Fruit fly (Drosophila melanogaster) whole organism, embryonic: ENCODE measurements around the gene wit.

ENCODE experiments used
- Ada2b ChIP-seq: fragments of 200-800 bp; sonication (Bioruptor generic); IDR thresholded peaks from 2 replicates; pipeline ENCODE4 v1.3.6; 2022; ENCODE audit warnings: missing biosample characterization, missing genetic modification characterization
- Antp ChIP-seq: fragments of 200-800 bp; sonication (Bioruptor generic); optimal IDR thresholded peaks from 3 replicates; lab custom pipeline; 2016; ENCODE audit warnings: missing biosample characterization, missing genetic modification characterization
- C15 ChIP-seq: fragments of 200-800 bp; sonication (Bioruptor generic); IDR thresholded peaks from 3 replicates; pipeline ENCODE4 v1.3.6; 2022; ENCODE audit warnings: missing biosample characterization, missing genetic modification characterization
- CG10267 ChIP-seq: fragments of 200-800 bp; sonication (Bioruptor generic); optimal IDR thresholded peaks from 2 replicates; lab custom pipeline; 2018; ENCODE audit warnings: missing biosample characterization, mild to moderate bottlenecking, missing genetic modification characterization, moderate library complexity
- CG10274 ChIP-seq: fragments of 200-800 bp; sonication (Bioruptor generic); optimal IDR thresholded peaks from 3 replicates; lab custom pipeline; 2017; ENCODE audit warnings: missing biosample characterization, mild to moderate bottlenecking, missing genetic modification characterization
- CG10979 ChIP-seq: fragments of 200-800 bp; sonication (Bioruptor generic); optimal IDR thresholded peaks from 2 replicates; lab custom pipeline; 2018; ENCODE audit warnings: missing biosample characterization, mild to moderate bottlenecking, missing genetic modification characterization, moderate library complexity
- CG15011 ChIP-seq: fragments of 200-800 bp; sonication (Bioruptor generic); optimal IDR thresholded peaks from 3 replicates; lab custom pipeline; 2018; ENCODE audit warnings: missing biosample characterization, mild to moderate bottlenecking, missing genetic modification characterization
- CG16779 ChIP-seq: fragments of 200-800 bp; sonication (Bioruptor generic); IDR thresholded peaks from 2 replicates; pipeline ENCODE4 v1.3.6; 2022; ENCODE audit warnings: missing biosample characterization, missing genetic modification characterization
- CG30431 ChIP-seq: fragments of 200-800 bp; sonication (Bioruptor generic); optimal IDR thresholded peaks from 2 replicates; lab custom pipeline; 2017; ENCODE audit warnings: missing biosample characterization, missing genetic modification characterization
- CG31224 ChIP-seq: fragments of 200-800 bp; sonication (Bioruptor generic); IDR thresholded peaks from 2 replicates; pipeline ENCODE4 v1.3.6; 2022; ENCODE audit warnings: missing biosample characterization, missing genetic modification characterization
- CG34376 ChIP-seq: fragments of 200-800 bp; sonication (Bioruptor generic); optimal IDR thresholded peaks from 2 replicates; lab custom pipeline; 2018; ENCODE audit warnings: missing biosample characterization, mild to moderate bottlenecking, missing genetic modification characterization
- CG4328 ChIP-seq: fragments of 200-800 bp; sonication (Bioruptor generic); optimal IDR thresholded peaks from 3 replicates; lab custom pipeline; 2017; ENCODE audit warnings: missing biosample characterization, missing genetic modification reagents, missing genetic modification characterization
- CG43689 ChIP-seq: fragments of 200-800 bp; sonication (Bioruptor generic); IDR thresholded peaks from 2 replicates; pipeline ENCODE4 v1.3.6; 2022; ENCODE audit warnings: missing biosample characterization, missing genetic modification characterization
- CG4424 ChIP-seq: fragments of 200-800 bp; sonication (Bioruptor generic); optimal IDR thresholded peaks from 3 replicates; lab custom pipeline; 2016; ENCODE audit warnings: missing biosample characterization, missing genetic modification characterization
- CG4820 ChIP-seq: fragments of 200-800 bp; sonication (Bioruptor generic); optimal IDR thresholded peaks from 3 replicates; lab custom pipeline; 2016; ENCODE audit warnings: missing biosample characterization, missing genetic modification characterization
- CG6254 ChIP-seq: fragments of 200-800 bp; sonication (Bioruptor generic); optimal IDR thresholded peaks from 3 replicates; lab custom pipeline; 2017; ENCODE audit warnings: mild to moderate bottlenecking, missing biosample characterization, missing genetic modification reagents, missing genetic modification characterization
- CG6791 ChIP-seq: fragments of 200-800 bp; sonication (Bioruptor generic); IDR thresholded peaks from 3 replicates; pipeline ENCODE4 v1.3.6; 2022; ENCODE audit warnings: missing biosample characterization, missing genetic modification characterization; ENCODE audit not compliant: partially characterized antibody
- CG7786 ChIP-seq: fragments of 200-800 bp; sonication (Bioruptor generic); optimal IDR thresholded peaks from 2 replicates; lab custom pipeline; 2016; ENCODE audit warnings: missing biosample characterization, missing genetic modification characterization
- CG8388 ChIP-seq: fragments of 200-800 bp; sonication (Bioruptor generic); optimal IDR thresholded peaks from 2 replicates; lab custom pipeline; 2019; ENCODE audit warnings: missing biosample characterization, mild to moderate bottlenecking, missing genetic modification characterization, moderate library complexity
- CG8944 ChIP-seq: fragments of 200-800 bp; sonication (Bioruptor generic); optimal IDR thresholded peaks from 3 replicates; lab custom pipeline; 2016; ENCODE audit warnings: missing biosample characterization, missing genetic modification characterization
- CG9727 ChIP-seq: fragments of 200-800 bp; sonication (Bioruptor generic); optimal IDR thresholded peaks from 3 replicates; lab custom pipeline; 2017; ENCODE audit warnings: missing biosample characterization, mild to moderate bottlenecking, missing genetic modification characterization
- HLHmδ ChIP-seq: fragments of 200-800 bp; sonication (Bioruptor generic); optimal IDR thresholded peaks from 2 replicates; lab custom pipeline; 2018; ENCODE audit warnings: missing biosample characterization, mild to moderate bottlenecking, missing genetic modification characterization, moderate library complexity
- Hand ChIP-seq: fragments of 200-800 bp; sonication (Bioruptor generic); optimal IDR thresholded peaks from 2 replicates; lab custom pipeline; 2017; ENCODE audit warnings: mild to moderate bottlenecking, missing biosample characterization, missing genetic modification reagents, missing genetic modification characterization
- Mad ChIP-seq: fragments of 200-800 bp; sonication (Bioruptor generic); optimal IDR thresholded peaks from 2 replicates; lab custom pipeline; 2016; ENCODE audit warnings: missing biosample characterization, missing genetic modification characterization
- Oli ChIP-seq: fragments of 200-800 bp; sonication (Bioruptor generic); optimal IDR thresholded peaks from 2 replicates; lab custom pipeline; 2018; ENCODE audit warnings: missing biosample characterization, mild to moderate bottlenecking, missing genetic modification characterization, moderate library complexity
- Side ChIP-seq: fragments of 200-800 bp; sonication (Bioruptor generic); optimal IDR thresholded peaks from 2 replicates; lab custom pipeline; 2016; ENCODE audit warnings: missing biosample characterization, missing genetic modification characterization
- Sin3A ChIP-seq: fragments of >200 bp; optimal IDR thresholded peaks from 2 replicates; lab custom pipeline; 2018
- Tbp ChIP-seq: fragments of >200 bp; optimal IDR thresholded peaks from 2 replicates; lab custom pipeline; 2018; ENCODE audit warnings: missing biosample characterization, missing genetic modification characterization
- ato ChIP-seq: fragments of 200-800 bp; sonication (Bioruptor generic); IDR thresholded peaks from 2 replicates; pipeline ENCODE4 v1.3.6; 2022; ENCODE audit warnings: missing biosample characterization, missing genetic modification characterization; ENCODE audit not compliant: partially characterized antibody
- bab2 ChIP-seq: fragments of 200-800 bp; sonication (Bioruptor generic); optimal IDR thresholded peaks from 2 replicates; lab custom pipeline; 2016; ENCODE audit warnings: missing biosample characterization, missing genetic modification characterization
- crc ChIP-seq: fragments of 200-800 bp; sonication (Bioruptor generic); optimal IDR thresholded peaks from 2 replicates; lab custom pipeline; 2016; ENCODE audit warnings: missing biosample characterization, missing genetic modification characterization
- crol ChIP-seq: fragments of 200-800 bp; sonication (Bioruptor generic); IDR thresholded peaks from 2 replicates; pipeline ENCODE4 v1.3.6; 2022; ENCODE audit warnings: missing biosample characterization, missing genetic modification characterization
- dimm ChIP-seq: fragments of 200-800 bp; sonication (Bioruptor generic); IDR thresholded peaks from 2 replicates; pipeline ENCODE4 v1.3.6; 2022; ENCODE audit warnings: missing biosample characterization, missing genetic modification characterization
- disco-r ChIP-seq: fragments of 200-800 bp; sonication (Bioruptor generic); optimal IDR thresholded peaks from 2 replicates; lab custom pipeline; 2016; ENCODE audit warnings: missing biosample characterization, missing genetic modification characterization
- fru ChIP-seq: fragments of >200 bp; optimal IDR thresholded peaks from 2 replicates; lab custom pipeline; 2017
- gcm2 ChIP-seq: fragments of 200-800 bp; sonication (Bioruptor generic); optimal IDR thresholded peaks from 2 replicates; lab custom pipeline; 2016; ENCODE audit warnings: missing biosample characterization, missing genetic modification characterization
- gro ChIP-seq: fragments of 200-800 bp; sonication (Bioruptor generic); optimal IDR thresholded peaks from 2 replicates; lab custom pipeline; 2016; ENCODE audit warnings: missing biosample characterization, missing genetic modification characterization
- ham ChIP-seq: fragments of 200-800 bp; sonication (Bioruptor generic); IDR thresholded peaks from 2 replicates; pipeline ENCODE4 v1.3.6; 2022; ENCODE audit warnings: missing biosample characterization, missing genetic modification characterization
- hbn ChIP-seq: fragments of 200-800 bp; sonication (Bioruptor generic); IDR thresholded peaks from 2 replicates; pipeline ENCODE4 v1.3.6; 2022; ENCODE audit warnings: missing biosample characterization, missing genetic modification characterization; ENCODE audit not compliant: partially characterized antibody
- her ChIP-seq: fragments of 200-800 bp; sonication (Bioruptor generic); optimal IDR thresholded peaks from 2 replicates; lab custom pipeline; 2016; ENCODE audit warnings: missing biosample characterization, missing genetic modification characterization
- inv ChIP-seq: fragments of 200-800 bp; sonication (Bioruptor generic); IDR thresholded peaks from 2 replicates; pipeline ENCODE4 v1.3.6; 2022; ENCODE audit warnings: missing biosample characterization, missing genetic modification characterization; ENCODE audit not compliant: partially characterized antibody
- kah ChIP-seq: fragments of 200-800 bp; sonication (Bioruptor generic); optimal IDR thresholded peaks from 2 replicates; lab custom pipeline; 2018; ENCODE audit warnings: missing biosample characterization, mild to moderate bottlenecking, missing genetic modification characterization
- otp ChIP-seq: fragments of 200-800 bp; sonication (Bioruptor generic); IDR thresholded peaks from 3 replicates; pipeline ENCODE4, ENCODE4 v1.3.6; 2022; ENCODE audit warnings: missing biosample characterization, missing genetic modification characterization
- peb ChIP-seq: fragments of 200-800 bp; sonication (Bioruptor generic); IDR thresholded peaks from 2 replicates; pipeline ENCODE4 v1.3.6; 2022; ENCODE audit warnings: missing biosample characterization, missing genetic modification characterization
- psq ChIP-seq: fragments of 200-800 bp; sonication (Bioruptor generic); optimal IDR thresholded peaks from 2 replicates; lab custom pipeline; 2017; ENCODE audit warnings: missing biosample characterization, missing genetic modification characterization
- seq ChIP-seq: fragments of 200-800 bp; sonication (Bioruptor generic); IDR thresholded peaks from 2 replicates; pipeline ENCODE4 v1.3.6; 2022; ENCODE audit warnings: missing biosample characterization, missing genetic modification characterization
- sima ChIP-seq: fragments of 200-800 bp; sonication (Bioruptor generic); optimal IDR thresholded peaks from 2 replicates; lab custom pipeline; 2016; ENCODE audit warnings: missing biosample characterization, missing genetic modification characterization
- so ChIP-seq: fragments of 200-800 bp; sonication (Bioruptor generic); IDR thresholded peaks from 3 replicates; pipeline ENCODE4 v1.3.6; 2022; ENCODE audit warnings: missing biosample characterization, missing genetic modification characterization
- stwl ChIP-seq: fragments of 200-800 bp; sonication (Bioruptor generic); optimal IDR thresholded peaks from 3 replicates; lab custom pipeline; 2018; ENCODE audit warnings: missing biosample characterization, mild to moderate bottlenecking, missing genetic modification characterization, moderate library complexity
- unc-4 ChIP-seq: fragments of 200-800 bp; sonication (Bioruptor generic); IDR thresholded peaks from 2 replicates; pipeline ENCODE4 v1.3.6; 2022; ENCODE audit warnings: missing biosample characterization, missing genetic modification characterization; ENCODE audit not compliant: partially characterized antibody
- vvl ChIP-seq: fragments of 200-800 bp; sonication (Bioruptor generic); IDR thresholded peaks from 2 replicates; pipeline ENCODE4 v1.3.6; 2022; ENCODE audit warnings: missing biosample characterization, missing genetic modification characterization
- zen2 ChIP-seq: fragments of 200-800 bp; sonication (Bioruptor generic); IDR thresholded peaks from 3 replicates; pipeline ENCODE4 v1.3.6; 2022; ENCODE audit warnings: missing biosample characterization, missing genetic modification characterization; ENCODE audit not compliant: partially characterized antibody

The wit gene

dm6 chr3L:4071561-4072049 is at the start of gene wit (continued):
- no peak for TF ChIP-seq CG4424 (GFP tag; lab: Kevin White, UChicago)
- TF ChIP-seq CG15011: no peak
- no peak for TF ChIP-seq Tbp
- no peak for TF ChIP-seq fru (lab: Kevin White, UChicago)
- no peak for TF ChIP-seq dimm (GFP tag; lab: Robert Waterston, UW)
- no peak for TF ChIP-seq CG16779 (GFP tag; lab: Robert Waterston, UW)
- peak; percentile 92 for TF ChIP-seq psq
- TF ChIP-seq CG8388 (GFP tag; lab: Kevin White, UChicago): no peak
- no peak for TF ChIP-seq Ada2b (GFP tag; lab: Robert Waterston, UW)
- TF ChIP-seq bab2 (GFP tag; lab: Kevin White, UChicago): no peak
- no peak for TF ChIP-seq crol
- TF ChIP-seq crc (GFP tag; lab: Kevin White, UChicago): no peak
- TF ChIP-seq Oli (tag; lab: Kevin White, UChicago): no peak
- TF ChIP-seq CG6791 (GFP tag; lab: Robert Waterston, UW): no peak
- peak; percentile 36 for TF ChIP-seq her (GFP tag; lab: Kevin White, UChicago)
- TF ChIP-seq CG10274 (GFP tag; lab: Kevin White, UChicago): no peak
- no peak for TF ChIP-seq CG31224 (GFP tag; lab: Robert Waterston, UW)
- no peak for TF ChIP-seq sima
- TF ChIP-seq ato (GFP tag; lab: Robert Waterston, UW): no peak
- TF ChIP-seq CG43689 (GFP tag; lab: Robert Waterston, UW): no peak
- peak; percentile 44 for TF ChIP-seq hbn (GFP tag; lab: Robert Waterston, UW)
- TF ChIP-seq stwl (tag; lab: Kevin White, UChicago): no peak
- no peak for TF ChIP-seq CG6254
- TF ChIP-seq ham: no peak
- TF ChIP-seq Mad (GFP tag; lab: Kevin White, UChicago): peak; percentile 6
- TF ChIP-seq unc-4 (GFP tag; lab: Robert Waterston, UW): peak; percentile 58
- TF ChIP-seq otp (GFP tag; lab: Robert Waterston, UW): peak; percentile 58; the same call in 2 of the 3 replicates
- no peak for TF ChIP-seq CG9727 (GFP tag; lab: Kevin White, UChicago)
- TF ChIP-seq zen2 (GFP tag; lab: Robert Waterston, UW): peak; percentile 88; the same call in 2 of the 3 replicates
- no peak for TF ChIP-seq inv (GFP tag; lab: Robert Waterston, UW)
- TF ChIP-seq Sin3A (lab: Kevin White, UChicago): no peak
- TF ChIP-seq CG34376 (GFP tag; lab: Kevin White, UChicago): peak; percentile 43
- peak; percentile 67 for TF ChIP-seq kah (GFP tag; lab: Kevin White, UChicago)
- TF ChIP-seq seq (GFP tag; lab: Robert Waterston, UW): no peak
- TF ChIP-seq CG8944 (GFP tag; lab: Kevin White, UChicago): no peak
- TF ChIP-seq vvl (GFP tag; lab: Robert Waterston, UW): no peak; the same call in 1 of the 2 replicates
- TF ChIP-seq Side (GFP tag; lab: Kevin White, UChicago): peak; percentile 5
- no peak for TF ChIP-seq peb
- no peak for TF ChIP-seq disco-r (GFP tag; lab: Kevin White, UChicago)
- TF ChIP-seq CG10979 (tag; lab: Kevin White, UChicago): no peak
- peak; percentile 31 for TF ChIP-seq CG7786
- peak; percentile 18 for TF ChIP-seq CG4328 (GFP tag; lab: Kevin White, UChicago)
- TF ChIP-seq HLHmδ: peak; percentile 78
- TF ChIP-seq gro: peak; percentile 32
- no peak for TF ChIP-seq CG30431 (GFP tag; lab: Kevin White, UChicago)
- peak; percentile 55 for TF ChIP-seq Hand (GFP tag; lab: Kevin White, UChicago)
- no peak for TF ChIP-seq gcm2 (GFP tag; lab: Kevin White, UChicago)
- no peak; the same call in 2 of the 3 replicates for TF ChIP-seq so (GFP tag; lab: Robert Waterston, UW)
- TF ChIP-seq C15 (GFP tag; lab: Robert Waterston, UW): 0 out of 3 replicates have a peak, but pooled peaks have one; percentile 26
- no peak for TF ChIP-seq CG10267 (tag; lab: Kevin White, UChicago)
- TF ChIP-seq Antp (GFP tag; lab: Kevin White, UChicago): no peak
- TF ChIP-seq CG4820 (GFP tag; lab: Kevin White, UChicago): no peak
